Worm (Caenorhabditis elegans) whole organism, L1 larva: ENCODE measurements around the gene C39B10.7.

Experiments used
- Y116A8C.19 ChIP-seq: sonication (generic microtip); optimal IDR thresholded peaks from 2 replicates; lab custom pipeline; 2016; ENCODE audit warnings: missing compliant biosample characterization, missing genetic modification characterization, borderline replicate concordance
- ceh-82 ChIP-seq, 3 experiments: fragments of 150-350 bp in 1 of 3; sonication (generic microtip) in 2 of 3; optimal IDR thresholded peaks; 2 replicates each; lab custom pipeline; 2014 to 2017; ENCODE audit warnings: missing biosample characterization in 3 of 3, missing genetic modification characterization in 3 of 3
- ceh-88 ChIP-seq: fragments of 200-800 bp; sonication (Bioruptor generic); IDR thresholded peaks from 2 replicates; pipeline ENCODE4 v1.3.6; 2022; ENCODE audit warnings: missing genetic modification characterization, missing compliant biosample characterization
- ceh-90 ChIP-seq: sonication (generic microtip); optimal IDR thresholded peaks from 2 replicates; lab custom pipeline; 2016; ENCODE audit warnings: missing genetic modification characterization, missing compliant biosample characterization
- dsc-1 ChIP-seq: sonication (generic microtip); optimal IDR thresholded peaks from 2 replicates; lab custom pipeline; 2016; ENCODE audit warnings: mild to moderate bottlenecking, missing genetic modification characterization, missing compliant biosample characterization
- efl-1 ChIP-seq, 4 experiments: fragments of 150-350 bp; optimal IDR thresholded peaks in 3 of 4; peaks in 1 of 4; 1 replicate in 1 of 4; 2 replicates in 3 of 4; lab custom pipeline; 2014; ENCODE audit warnings: missing biosample characterization in 2 of 4, missing genetic modification characterization in 2 of 4, missing genetic modification reagents in 2 of 4
- egl-13 ChIP-seq: sonication (generic microtip); optimal IDR thresholded peaks from 2 replicates; lab custom pipeline; 2016; ENCODE audit warnings: missing genotype, missing genetic modification reagents, missing genetic modification characterization, missing compliant biosample characterization
- elt-2 ChIP-seq: sonication (generic microtip); optimal IDR thresholded peaks from 2 replicates; lab custom pipeline; 2016; ENCODE audit warnings: missing genetic modification characterization, mild to moderate bottlenecking, inconsistent platforms, missing compliant biosample characterization, missing genetic modification reagents
- elt-3 ChIP-seq, 6 experiments: fragments of 150-350 bp in 1 of 6; sonication (generic microtip); optimal IDR thresholded peaks; 2 replicates each; lab custom pipeline; 2017 to 2018; ENCODE audit warnings: missing biosample characterization in 6 of 6, missing genetic modification characterization in 6 of 6, inconsistent platforms in 1 of 6
- ets-5 ChIP-seq: fragments of 200-800 bp; sonication (Bioruptor generic); IDR thresholded peaks from 2 replicates; pipeline ENCODE4 v1.3.6; 2022; ENCODE audit warnings: missing genetic modification characterization, missing compliant biosample characterization
- fkh-8 ChIP-seq: sonication (generic microtip); optimal IDR thresholded peaks from 2 replicates; lab custom pipeline; 2016; ENCODE audit warnings: mild to moderate bottlenecking, missing genetic modification characterization, missing compliant biosample characterization
- hlh-4 ChIP-seq: sonication (generic microtip); optimal IDR thresholded peaks from 2 replicates; lab custom pipeline; 2016; ENCODE audit warnings: mild to moderate bottlenecking, missing genetic modification characterization, missing compliant biosample characterization
- lin-14 ChIP-seq: fragments of 200-800 bp; sonication (Bioruptor generic); optimal IDR thresholded peaks from 2 replicates; lab custom pipeline; 2018; ENCODE audit warnings: mild to moderate bottlenecking, missing genetic modification characterization, moderate library complexity, missing compliant biosample characterization
- lin-35 ChIP-seq, 2 experiments: fragments of 150-350 bp; optimal IDR thresholded peaks; 2 replicates each; lab custom pipeline; 2014; ENCODE audit warnings: missing biosample characterization in 2 of 2, missing genetic modification characterization in 2 of 2, missing genetic modification reagents in 2 of 2
- lsy-2 ChIP-seq, 2 experiments: fragments of 150-350 bp; optimal IDR thresholded peaks; 2 replicates each; lab custom pipeline; 2014; ENCODE audit warnings: missing biosample characterization in 2 of 2, missing genetic modification characterization in 2 of 2
- mdl-1 ChIP-seq, 2 experiments: fragments of 150-350 bp; optimal IDR thresholded peaks; 2 replicates each; lab custom pipeline; 2014 to 2017; ENCODE audit warnings: missing biosample characterization in 2 of 2, missing genetic modification characterization in 2 of 2, inconsistent platforms in 1 of 2
- mep-1 ChIP-seq: fragments of 150-350 bp; optimal IDR thresholded peaks from 2 replicates; lab custom pipeline; 2014; ENCODE audit warnings: missing biosample characterization, missing genetic modification characterization
- nhr-11 ChIP-seq: fragments of 150-350 bp; optimal IDR thresholded peaks from 2 replicates; lab custom pipeline; 2014; ENCODE audit warnings: missing biosample characterization, missing genetic modification characterization
- nhr-20 ChIP-seq: sonication (generic microtip); optimal IDR thresholded peaks from 2 replicates; lab custom pipeline; 2016; ENCODE audit warnings: mild to moderate bottlenecking, missing genetic modification characterization, missing compliant biosample characterization
- nhr-28 ChIP-seq: fragments of 150-350 bp; optimal IDR thresholded peaks from 2 replicates; lab custom pipeline; 2014; ENCODE audit warnings: missing biosample characterization, missing genetic modification characterization
- nhr-47 ChIP-seq: sonication (generic microtip); optimal IDR thresholded peaks from 2 replicates; lab custom pipeline; 2016; ENCODE audit warnings: mild to moderate bottlenecking, missing genetic modification characterization, moderate library complexity, missing compliant biosample characterization
- nhr-71 ChIP-seq: sonication (generic microtip); optimal IDR thresholded peaks from 2 replicates; lab custom pipeline; 2016; ENCODE audit warnings: mild to moderate bottlenecking, missing genetic modification characterization, moderate library complexity, missing compliant biosample characterization
- nhr-76 ChIP-seq: sonication (generic microtip); optimal IDR thresholded peaks from 2 replicates; lab custom pipeline; 2017; ENCODE audit warnings: missing biosample characterization, missing genetic modification characterization
- nhr-84 ChIP-seq: sonication (generic microtip); optimal IDR thresholded peaks from 2 replicates; lab custom pipeline; 2017; ENCODE audit warnings: missing biosample characterization, missing genetic modification characterization
- nhr-85 ChIP-seq: sonication (generic microtip); peaks from one replicate; lab custom pipeline; 2016; ENCODE audit warnings: missing genetic modification characterization, inconsistent platforms, missing compliant biosample characterization
- pax-3 ChIP-seq: fragments of 200-800 bp; sonication (Bioruptor generic); optimal IDR thresholded peaks from 2 replicates; lab custom pipeline; 2018; ENCODE audit warnings: mild to moderate bottlenecking, missing genetic modification characterization, moderate library complexity, missing compliant biosample characterization
- snpc-4 ChIP-seq: fragments of 150-350 bp; optimal IDR thresholded peaks from 2 replicates; lab custom pipeline; 2014; ENCODE audit warnings: missing biosample characterization, missing genetic modification characterization
- snu-23 ChIP-seq: sonication (generic microtip); optimal IDR thresholded peaks from 2 replicates; lab custom pipeline; 2016; ENCODE audit warnings: missing genetic modification characterization, missing compliant biosample characterization
- sox-4 ChIP-seq: sonication (generic microtip); optimal IDR thresholded peaks from 2 replicates; lab custom pipeline; 2016; ENCODE audit warnings: missing genetic modification characterization, missing compliant biosample characterization
- tbx-2 ChIP-seq: sonication (generic microtip); optimal IDR thresholded peaks from 2 replicates; lab custom pipeline; 2016; ENCODE audit warnings: missing genetic modification characterization, missing compliant biosample characterization
- tlp-1 ChIP-seq: fragments of 150-350 bp; optimal IDR thresholded peaks from 2 replicates; lab custom pipeline; 2014; ENCODE audit warnings: missing biosample characterization, missing genetic modification characterization
- unc-30 ChIP-seq: sonication (generic microtip); optimal IDR thresholded peaks from 2 replicates; lab custom pipeline; 2017; ENCODE audit warnings: missing biosample characterization, missing genetic modification characterization
- vab-15 ChIP-seq: sonication (generic microtip); optimal IDR thresholded peaks from 2 replicates; lab custom pipeline; 2017; ENCODE audit warnings: missing genotype, mild to moderate bottlenecking, missing genetic modification characterization, missing compliant biosample characterization
- zag-1 ChIP-seq: fragments of 150-350 bp; optimal IDR thresholded peaks from 2 replicates; lab custom pipeline; 2014; ENCODE audit warnings: missing biosample characterization, missing genetic modification characterization
- zip-4 ChIP-seq: fragments of 200-800 bp; sonication (Bioruptor generic); optimal IDR thresholded peaks from 2 replicates; lab custom pipeline; 2018; ENCODE audit warnings: mild to moderate bottlenecking, missing genetic modification characterization, moderate library complexity, missing compliant biosample characterization

The C39B10.7 gene

ce11 chrX:10435492-10435939, 41.2 kb upstream of the C39B10.7 start (continued):
- no peak for TF ChIP-seq zag-1 (tag; lab: Kevin White, UChicago)

ce11 chrX:10437421-10437820, 39.3 kb upstream of the C39B10.7 start:
- no peak for TF ChIP-seq ceh-82 (tag; optimal IDR thresholded peaks at IDR 0.05; lab: Kevin White, UChicago)
- peak; percentile 24 for TF ChIP-seq mep-1 (tag; lab: Kevin White, UChicago)
- TF ChIP-seq elt-3 (tag; optimal IDR thresholded peaks at IDR 0.05; lab: Kevin White, UChicago): no peak
- no peak for TF ChIP-seq nhr-84 (tag; lab: Kevin White, UChicago)
- TF ChIP-seq mdl-1 (tag; optimal IDR thresholded peaks at IDR 0.05; lab: Kevin White, UChicago): no peak
- peak; percentile 76 for TF ChIP-seq nhr-85 (tag; lab: Kevin White, UChicago)
- peak; percentile 49 for TF ChIP-seq lin-14 (GFP tag; lab: Kevin White, UChicago)
- no peak for TF ChIP-seq dsc-1 (tag; lab: Kevin White, UChicago)
- peak; percentile 12 for TF ChIP-seq snu-23
- TF ChIP-seq, all 84 proteins: peak for 4

ce11 chrX:10440781-10441180, 35.9 kb upstream of the C39B10.7 start:
- TF ChIP-seq tlp-1 (tag; lab: Kevin White, UChicago): no peak
- TF ChIP-seq elt-2 (tag; lab: Kevin White, UChicago): peak; percentile 46

- TF ChIP-seq vab-15: no peak
- no peak for TF ChIP-seq Y116A8C.19
- no peak for TF ChIP-seq unc-30 (tag; lab: Kevin White, UChicago)
- TF ChIP-seq snpc-4: no peak
Observed at ce11 chrX:10443836-10444235, 32.8 kb upstream of the C39B10.7 start, which contains the start of gene C39B10.3. Gene C39B10.3 (plus strand): TSS chrX:10444136.

ce11 chrX:10444705-10445104, 32.0 kb upstream of the C39B10.7 start, which contains the start of gene C39B10.4:
Gene C39B10.4 (plus strand): TSS chrX:10445005.
- TF ChIP-seq ets-5 (GFP tag; lab: Robert Waterston, UW): no peak
- TF ChIP-seq nhr-11: no peak
- TF ChIP-seq nhr-71 (tag; lab: Kevin White, UChicago): no peak
- no peak for TF ChIP-seq nhr-20
- TF ChIP-seq lsy-2 (tag; optimal IDR thresholded peaks at IDR 0.05; lab: Kevin White, UChicago): no peak
- no peak for TF ChIP-seq lin-35 (GFP tag; optimal IDR thresholded peaks at IDR 0.05; lab: Kevin White, UChicago)
- no peak for TF ChIP-seq nhr-76 (tag; lab: Kevin White, UChicago)
- TF ChIP-seq hlh-4 (tag; lab: Kevin White, UChicago): no peak
- no peak for TF ChIP-seq ceh-88 (GFP tag; lab: Robert Waterston, UW)
- no peak for TF ChIP-seq ceh-82 (tag; optimal IDR thresholded peaks at IDR 0.05; lab: Kevin White, UChicago)
- TF ChIP-seq nhr-28 (tag; lab: Kevin White, UChicago): no peak
- no peak for TF ChIP-seq ceh-90 (tag; lab: Kevin White, UChicago)
- no peak for TF ChIP-seq efl-1 (optimal IDR thresholded peaks at IDR 0.05; lab: Kevin White, UChicago)
- TF ChIP-seq efl-1 (GFP tag; optimal IDR thresholded peaks at IDR 0.05 in 1 of 2; lab: Kevin White, UChicago): no peak
- TF ChIP-seq egl-13 (tag; lab: Kevin White, UChicago): no peak
- TF ChIP-seq pax-3: no peak
- no peak for TF ChIP-seq zip-4 (GFP tag; lab: Kevin White, UChicago)
- TF ChIP-seq tbx-2: no peak
- TF ChIP-seq, all 84 proteins: peak for 0

- TF ChIP-seq nhr-71 (tag; lab: Kevin White, UChicago) (peak; percentile 35), sox-4 (peak; percentile 41), fkh-8 (tag; lab: Kevin White, UChicago) (peak; percentile 80), nhr-47 (tag; lab: Kevin White, UChicago) (peak; percentile 18), nhr-76 (tag; lab: Kevin White, UChicago) (no peak), lsy-2 (tag; optimal IDR thresholded peaks at IDR 0.05; lab: Kevin White, UChicago) (peak; percentile 47 to 51)
Observed at ce11 chrX:10446982-10447381, 29.7 kb upstream of the C39B10.7 start, which contains the start of gene C39B10.5. Gene C39B10.5 (plus strand): TSS chrX:10447343.
